Worm (Caenorhabditis elegans): Measurements from ENCODE around the gene K11C4.2.

ce11 chrV:6854711-6855110 lies 40.2 kb upstream of the K11C4.2 start, which contains the start of gene gpa-10:
- TF ChIP-seq ztf-11 (tag; optimal IDR thresholded peaks at IDR 0.05) = no peak
- no peak for TF ChIP-seq ceh-16 (tag; optimal IDR thresholded peaks at IDR 0.05)
- no peak for TF ChIP-seq snpc-4 (tag; optimal IDR thresholded peaks at IDR 0.05)
- TF ChIP-seq ceh-9 (tag; optimal IDR thresholded peaks at IDR 0.05) = no peak
- TF ChIP-seq unc-62 (GFP tag; optimal IDR thresholded peaks at IDR 0.05) = no peak
- no peak for TF ChIP-seq lin-15B (tag; optimal IDR thresholded peaks at IDR 0.05)
- TF ChIP-seq nfya-1 (tag; optimal IDR thresholded peaks at IDR 0.05; ENCODE audit: insufficient read depth) = no peak
- no peak for TF ChIP-seq nhr-28 (tag; optimal IDR thresholded peaks at IDR 0.05)
- TF ChIP-seq zag-1 (tag; optimal IDR thresholded peaks at IDR 0.05) = no peak
- TF ChIP-seq fkh-2 (tag; optimal IDR thresholded peaks at IDR 0.05) = no peak
- no peak for TF ChIP-seq lsy-12 (tag; optimal IDR thresholded peaks at IDR 0.05)
- TF ChIP-seq lin-39 (tag; optimal IDR thresholded peaks at IDR 0.05) = no peak
- no peak for TF ChIP-seq daf-12 (tag; optimal IDR thresholded peaks at IDR 0.05)

Data from whole organism, L3 larva.